Fruit fly (Drosophila melanogaster) whole organism, embryonic: ENCODE data around the gene CG7497.

Source experiments
- Abd-B ChIP-seq: fragments of 200-800 bp; sonication (Bioruptor generic); optimal IDR thresholded peaks from 2 replicates; lab custom pipeline; 2018; ENCODE audit warnings: missing biosample characterization, mild to moderate bottlenecking, missing genetic modification characterization, moderate library complexity
- Bdp1 ChIP-seq: fragments of 200-800 bp; sonication (Bioruptor generic); optimal IDR thresholded peaks from 3 replicates; lab custom pipeline; 2016; ENCODE audit warnings: missing biosample characterization, missing genetic modification characterization
- CG10979 ChIP-seq: fragments of 200-800 bp; sonication (Bioruptor generic); optimal IDR thresholded peaks from 2 replicates; lab custom pipeline; 2018; ENCODE audit warnings: missing biosample characterization, mild to moderate bottlenecking, missing genetic modification characterization, moderate library complexity
- CG11695 ChIP-seq: fragments of 200-800 bp; sonication (Bioruptor generic); IDR thresholded peaks from 3 replicates; pipeline ENCODE4 v1.3.6; 2022; ENCODE audit warnings: missing biosample characterization, missing genetic modification characterization
- CG12942 ChIP-seq: fragments of 200-800 bp; sonication (Bioruptor generic); optimal IDR thresholded peaks from 3 replicates; lab custom pipeline; 2016; ENCODE audit warnings: missing biosample characterization, missing genetic modification characterization
- CG13624 ChIP-seq: fragments of 200-800 bp; sonication (Bioruptor generic); optimal IDR thresholded peaks from 2 replicates; lab custom pipeline; 2016; ENCODE audit warnings: missing biosample characterization, missing genetic modification characterization
- CG14014 ChIP-seq: fragments of 200-800 bp; sonication (Bioruptor generic); IDR thresholded peaks from 2 replicates; pipeline ENCODE4 v1.3.6; 2022; ENCODE audit warnings: missing biosample characterization, missing genetic modification characterization
- CG14710 ChIP-seq: fragments of 200-800 bp; sonication (Bioruptor generic); optimal IDR thresholded peaks from 3 replicates; lab custom pipeline; 2019; ENCODE audit warnings: missing biosample characterization, mild to moderate bottlenecking, missing genetic modification characterization, moderate library complexity
- CG15011 ChIP-seq: fragments of 200-800 bp; sonication (Bioruptor generic); optimal IDR thresholded peaks from 3 replicates; lab custom pipeline; 2018; ENCODE audit warnings: missing biosample characterization, mild to moderate bottlenecking, missing genetic modification characterization
- CG2875 ChIP-seq: fragments of 200-800 bp; sonication (Bioruptor generic); optimal IDR thresholded peaks from 2 replicates; lab custom pipeline; 2017; ENCODE audit warnings: missing biosample characterization, mild to moderate bottlenecking, missing genetic modification characterization, missing genetic modification reagents
- CG30020 ChIP-seq: fragments of 200-800 bp; optimal IDR thresholded peaks from 2 replicates; lab custom pipeline; 2019; ENCODE audit warnings: missing biosample characterization, mild to moderate bottlenecking, missing genetic modification characterization, moderate library complexity
- CG31441 ChIP-seq: fragments of 200-800 bp; sonication (Bioruptor generic); IDR thresholded peaks from 2 replicates; pipeline ENCODE4 v1.3.6; 2022; ENCODE audit warnings: missing biosample characterization, missing genetic modification characterization
- CG3995 ChIP-seq: fragments of 200-800 bp; sonication (Bioruptor generic); optimal IDR thresholded peaks from 3 replicates; lab custom pipeline; 2016; ENCODE audit warnings: missing biosample characterization, missing genetic modification characterization
- CG4424 ChIP-seq: fragments of 200-800 bp; sonication (Bioruptor generic); optimal IDR thresholded peaks from 3 replicates; lab custom pipeline; 2016; ENCODE audit warnings: missing biosample characterization, missing genetic modification characterization
- CG6654 ChIP-seq: fragments of 200-800 bp; sonication (Bioruptor generic); optimal IDR thresholded peaks from 2 replicates; lab custom pipeline; 2017; ENCODE audit warnings: missing biosample characterization, mild to moderate bottlenecking, missing genetic modification characterization
- Camta ChIP-seq: fragments of 200-800 bp; sonication (Bioruptor generic); optimal IDR thresholded peaks from 2 replicates; lab custom pipeline; 2016; ENCODE audit warnings: missing biosample characterization, missing genetic modification characterization
- CoRest ChIP-seq: fragments of 200-800 bp; sonication (Bioruptor generic); optimal IDR thresholded peaks from 3 replicates; lab custom pipeline; 2018; ENCODE audit warnings: missing biosample characterization, mild to moderate bottlenecking, missing genetic modification characterization, moderate library complexity
- Dll ChIP-seq: fragments of 200-800 bp; sonication (Bioruptor generic); IDR thresholded peaks from 4 replicates; pipeline ENCODE4 v1.3.6; 2022; ENCODE audit warnings: missing biosample characterization, missing genetic modification characterization; ENCODE audit not compliant: partially characterized antibody
- Drgx ChIP-seq: fragments of 200-800 bp; sonication (Bioruptor generic); IDR thresholded peaks from 2 replicates; pipeline ENCODE4 v1.3.6; 2022; ENCODE audit warnings: missing biosample characterization, missing genetic modification characterization
- Hsf ChIP-seq: fragments of 200-800 bp; sonication (Bioruptor generic); optimal IDR thresholded peaks from 3 replicates; lab custom pipeline; 2016; ENCODE audit warnings: missing biosample characterization, missing genetic modification characterization
- Jarid2 ChIP-seq: fragments of 200-800 bp; sonication (Bioruptor generic); optimal IDR thresholded peaks from 3 replicates; lab custom pipeline; 2017; ENCODE audit warnings: mild to moderate bottlenecking, missing biosample characterization, missing genetic modification reagents, missing genetic modification characterization
- Spps ChIP-seq: fragments of 200-800 bp; sonication (Bioruptor generic); optimal IDR thresholded peaks from 2 replicates; lab custom pipeline; 2018; ENCODE audit warnings: missing biosample characterization, mild to moderate bottlenecking, missing genetic modification characterization
- TFAM ChIP-seq: fragments of 200-800 bp; sonication (Bioruptor generic); optimal IDR thresholded peaks from 2 replicates; lab custom pipeline; 2017; ENCODE audit warnings: missing biosample characterization, missing genetic modification characterization, inconsistent platforms
- Vsx1 ChIP-seq: fragments of 200-800 bp; sonication (Bioruptor generic); optimal IDR thresholded peaks from 2 replicates; lab custom pipeline; 2017; ENCODE audit warnings: missing biosample characterization, mild to moderate bottlenecking, missing genetic modification characterization, missing genetic modification reagents
- abd-A ChIP-seq: fragments of 200-800 bp; sonication (Bioruptor generic); optimal IDR thresholded peaks from 3 replicates; lab custom pipeline; 2019; ENCODE audit warnings: missing biosample characterization, mild to moderate bottlenecking, missing genetic modification characterization, moderate library complexity
- ato ChIP-seq: fragments of 200-800 bp; sonication (Bioruptor generic); IDR thresholded peaks from 2 replicates; pipeline ENCODE4 v1.3.6; 2022; ENCODE audit warnings: missing biosample characterization, missing genetic modification characterization; ENCODE audit not compliant: partially characterized antibody
- bowl ChIP-seq: fragments of 200-800 bp; sonication (Bioruptor generic); IDR thresholded peaks from 2 replicates; pipeline ENCODE4 v1.3.6; 2022; ENCODE audit warnings: missing biosample characterization, missing genetic modification characterization
- crp ChIP-seq, 2 experiments: fragments of 200-800 bp; sonication (Bioruptor generic); optimal IDR thresholded peaks; 2 replicates in 1 of 2; 3 replicates in 1 of 2; lab custom pipeline; 2017; ENCODE audit warnings: missing biosample characterization in 2 of 2, missing genetic modification characterization in 2 of 2, mild to moderate bottlenecking in 1 of 2, moderate library complexity in 1 of 2
- disco-r ChIP-seq: fragments of 200-800 bp; sonication (Bioruptor generic); optimal IDR thresholded peaks from 2 replicates; lab custom pipeline; 2016; ENCODE audit warnings: missing biosample characterization, missing genetic modification characterization
- en ChIP-seq: fragments of 200-800 bp; sonication (Bioruptor generic); optimal IDR thresholded peaks from 2 replicates; lab custom pipeline; 2016; ENCODE audit warnings: missing biosample characterization, missing genetic modification characterization
- exex ChIP-seq: fragments of 200-800 bp; sonication (Bioruptor generic); optimal IDR thresholded peaks from 4 replicates; lab custom pipeline; 2018; ENCODE audit warnings: missing biosample characterization, mild to moderate bottlenecking, missing genetic modification characterization, moderate library complexity
- fd96Cb ChIP-seq: fragments of 200-800 bp; sonication (Bioruptor generic); optimal IDR thresholded peaks from 2 replicates; lab custom pipeline; 2018; ENCODE audit warnings: missing biosample characterization, mild to moderate bottlenecking, missing genetic modification characterization, moderate library complexity
- grn ChIP-seq: fragments of 200-800 bp; sonication (Bioruptor generic); optimal IDR thresholded peaks from 3 replicates; lab custom pipeline; 2017; ENCODE audit warnings: missing biosample characterization, missing genetic modification characterization
- gsb-n ChIP-seq: fragments of 200-800 bp; sonication (Bioruptor generic); optimal IDR thresholded peaks from 3 replicates; lab custom pipeline; 2018; ENCODE audit warnings: missing biosample characterization, mild to moderate bottlenecking, missing genetic modification characterization
- knrl ChIP-seq: fragments of 200-800 bp; sonication (Bioruptor generic); IDR thresholded peaks from 3 replicates; pipeline ENCODE4 v1.3.6; 2022; ENCODE audit warnings: missing biosample characterization, missing genetic modification characterization; ENCODE audit not compliant: partially characterized antibody
- repo ChIP-seq: fragments of 200-800 bp; sonication (Bioruptor generic); optimal IDR thresholded peaks from 2 replicates; lab custom pipeline; 2016; ENCODE audit warnings: missing biosample characterization, missing genetic modification characterization
- scrt ChIP-seq: fragments of 200-800 bp; sonication (Bioruptor generic); optimal IDR thresholded peaks from 2 replicates; lab custom pipeline; 2018; ENCODE audit warnings: missing biosample characterization, mild to moderate bottlenecking, missing genetic modification characterization, moderate library complexity
- sens-2 ChIP-seq: fragments of 200-800 bp; sonication (Bioruptor generic); IDR thresholded peaks from 2 replicates; pipeline ENCODE4 v1.3.6; 2022; ENCODE audit warnings: missing biosample characterization, missing genetic modification characterization
- sob ChIP-seq: fragments of 200-800 bp; sonication (Bioruptor generic); IDR thresholded peaks from 2 replicates; pipeline ENCODE4 v1.3.6; 2022; ENCODE audit warnings: missing biosample characterization, missing genetic modification characterization
- wdn ChIP-seq: fragments of 200-800 bp; sonication (Bioruptor generic); IDR thresholded peaks from 2 replicates; pipeline ENCODE4 v1.3.6; 2022; ENCODE audit warnings: missing biosample characterization, missing genetic modification characterization

Gene CG7497

dm6 chr3L:17621451-17621946 is 11.8 kb upstream of the CG7497 start, which contains the start of the genes Vps60 and anchor (continued):
- TF ChIP-seq Drgx (GFP tag; lab: Robert Waterston, UW) (no peak), Bdp1 (peak; percentile 48), CG6654 (GFP tag; lab: Kevin White, UChicago) (no peak), CoRest (tag; lab: Kevin White, UChicago) (peak; percentile 62), Dll (GFP tag; lab: Robert Waterston, UW) (peak; percentile 50; the same call in 2 of the 4 replicates), sob (GFP tag; lab: Robert Waterston, UW) (peak; percentile 49), CG13624 (GFP tag; lab: Kevin White, UChicago) (peak; percentile 46), CG12942 (peak; percentile 18), repo (GFP tag; lab: Kevin White, UChicago) (peak; percentile 65), abd-A (tag; lab: Kevin White, UChicago) (no peak), bowl (GFP tag; lab: Robert Waterston, UW) (no peak), CG14014 (0 out of 2 replicates have a peak, but pooled peaks have one; percentile 11), CG11695 (GFP tag; lab: Robert Waterston, UW) (no peak), CG31441 (GFP tag; lab: Robert Waterston, UW) (peak; percentile 56), fd96Cb (no peak), exex (peak; percentile 31), disco-r (peak; percentile 42), Vsx1 (GFP tag; lab: Kevin White, UChicago) (peak; percentile 50), wdn (GFP tag; lab: Robert Waterston, UW) (no peak), crp (GFP tag; optimal IDR thresholded peaks at IDR 0.05; lab: Kevin White, UChicago) (peak; percentile 81 to 97), Abd-B (GFP tag; lab: Kevin White, UChicago) (peak; percentile 23), sens-2 (no peak), CG4424 (GFP tag; lab: Kevin White, UChicago) (peak; percentile 62), CG2875 (GFP tag; lab: Kevin White, UChicago) (peak; percentile 5), CG3995 (GFP tag; lab: Kevin White, UChicago) (peak; percentile 61), Spps (tag; lab: Kevin White, UChicago) (no peak), Camta (GFP tag; lab: Kevin White, UChicago) (peak; percentile 66), CG15011 (GFP tag; lab: Kevin White, UChicago) (peak; percentile 25), TFAM (GFP tag; lab: Kevin White, UChicago) (no peak), scrt (GFP tag; lab: Kevin White, UChicago) (peak; percentile 8), CG10979 (tag; lab: Kevin White, UChicago) (peak; percentile 43), Hsf (GFP tag; lab: Kevin White, UChicago) (peak; percentile 67), Jarid2 (peak; percentile 56), ato (GFP tag; lab: Robert Waterston, UW) (0 out of 2 replicates have a peak, but pooled peaks have one; percentile 21), grn (GFP tag; lab: Kevin White, UChicago) (peak; percentile 7), CG14710 (tag; lab: Kevin White, UChicago) (peak; percentile 87), knrl (GFP tag; lab: Robert Waterston, UW) (0 out of 3 replicates have a peak, but pooled peaks have one; percentile 23), gsb-n (tag; lab: Kevin White, UChicago) (peak; percentile 53), en (GFP tag; lab: Kevin White, UChicago) (peak; percentile 12), CG30020 (tag; lab: Kevin White, UChicago) (peak; percentile 59)
